Worm (Caenorhabditis elegans) whole organism, L4 larva: Measurements from ENCODE around the gene Y75B8A.44.

Source experiments
- ZK546.5 ChIP-seq, 2 experiments: sonication (generic microtip); optimal IDR thresholded peaks; 2 replicates each; lab custom pipeline; 2017; ENCODE audit warnings: missing biosample characterization in 2 of 2, missing genetic modification characterization in 2 of 2
- arid-1 ChIP-seq: fragments of 200-800 bp; sonication (Bioruptor generic); conservative IDR thresholded peaks from 2 replicates; pipeline ENCODE4 v1.3.6; 2022; ENCODE audit warnings: missing genetic modification reagents, missing genetic modification characterization, missing compliant biosample characterization
- duxl-1 ChIP-seq: sonication (generic microtip); optimal IDR thresholded peaks from 2 replicates; lab custom pipeline; 2016; ENCODE audit warnings: mild to moderate bottlenecking, missing genetic modification characterization, moderate library complexity, missing compliant biosample characterization; ENCODE audit not compliant: poor library complexity
- egl-27 ChIP-seq: sonication (generic microtip); optimal IDR thresholded peaks from 3 replicates; lab custom pipeline; 2017; ENCODE audit warnings: missing biosample characterization, missing genetic modification reagents, missing genetic modification characterization
- fkh-10 ChIP-seq: fragments of 150-350 bp; optimal IDR thresholded peaks from 2 replicates; lab custom pipeline; 2014; ENCODE audit warnings: missing biosample characterization, missing genetic modification reagents, missing genetic modification characterization
- fos-1 ChIP-seq: fragments of 150-350 bp; optimal IDR thresholded peaks from 2 replicates; lab custom pipeline; 2014; ENCODE audit warnings: missing biosample characterization, missing genetic modification characterization
- gei-8 ChIP-seq: fragments of 200-800 bp; sonication (Bioruptor generic); optimal IDR thresholded peaks from 2 replicates; lab custom pipeline; 2018; ENCODE audit warnings: mild to moderate bottlenecking, missing genetic modification characterization, missing compliant biosample characterization
- jun-1 ChIP-seq: fragments of 150-350 bp; optimal IDR thresholded peaks from 2 replicates; lab custom pipeline; 2014; ENCODE audit warnings: missing biosample characterization, missing genetic modification reagents, missing genetic modification characterization
- lin-13 ChIP-seq: fragments of 150-350 bp; optimal IDR thresholded peaks from 2 replicates; lab custom pipeline; 2014; ENCODE audit warnings: missing biosample characterization, missing genetic modification reagents, missing genetic modification characterization
- nhr-42 ChIP-seq: fragments of 200-800 bp; sonication (Bioruptor generic); IDR thresholded peaks from 2 replicates; pipeline ENCODE4 v1.3.6; 2022; ENCODE audit warnings: missing genetic modification characterization, missing compliant biosample characterization
- nhr-77 ChIP-seq: fragments of 150-350 bp; optimal IDR thresholded peaks from 2 replicates; lab custom pipeline; 2014; ENCODE audit warnings: missing biosample characterization, missing genetic modification characterization
- pqm-1 ChIP-seq: sonication (generic microtip); optimal IDR thresholded peaks from 2 replicates; lab custom pipeline; 2017; ENCODE audit warnings: missing biosample characterization, missing genetic modification characterization
- set-16 ChIP-seq: fragments of 200-800 bp; sonication (Bioruptor generic); IDR thresholded peaks from 2 replicates; pipeline ENCODE4 v1.3.6; 2022; ENCODE audit warnings: missing genetic modification reagents, missing genetic modification characterization, missing compliant biosample characterization

ce11 chrIII:12220820-12221219 is 26.5 kb downstream of the Y75B8A.44 start:
- TF ChIP-seq pqm-1 (no peak), jun-1 (tag; lab: Kevin White, UChicago) (no peak), set-16 (GFP tag; lab: Robert Waterston, UW) (no peak), lin-13 (no peak), fkh-10 (no peak), egl-27 (tag; lab: Kevin White, UChicago) (no peak), duxl-1 (tag; lab: Kevin White, UChicago) (no peak), gei-8 (GFP tag; lab: Kevin White, UChicago) (no peak), fos-1 (tag; lab: Kevin White, UChicago) (no peak), ZK546.5 (tag; optimal IDR thresholded peaks at IDR 0.05; lab: Kevin White, UChicago) (no peak), nhr-42 (no peak), nhr-77 (no peak), arid-1 (GFP tag; lab: Robert Waterston, UW) (no peak)
